Fruit fly (Drosophila melanogaster): ENCODE data around the gene CG11617.

DNA sequence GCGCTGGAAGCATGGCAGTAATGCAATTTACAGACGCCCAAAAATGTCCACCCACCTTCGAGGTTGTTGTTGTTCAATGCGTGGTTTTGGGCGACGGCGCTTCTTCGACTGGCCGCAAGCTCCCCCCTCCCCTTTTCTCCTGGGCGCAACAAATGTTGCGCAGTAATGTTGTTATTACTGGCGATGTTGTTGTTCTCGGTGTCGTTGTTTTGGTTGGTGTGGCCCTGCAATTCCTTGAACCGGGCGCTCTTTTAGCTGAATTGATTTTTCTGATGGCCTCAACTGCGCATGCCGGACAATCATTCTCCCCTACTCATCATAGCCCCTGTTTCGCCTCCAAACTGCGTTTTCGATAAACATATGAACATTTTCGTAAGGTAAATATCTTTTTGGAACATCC, 26.1 kb downstream of the CG11617 start:
- TF ChIP-seq psq (optimal IDR thresholded peaks at IDR 0.05) (no peak), h (optimal IDR thresholded peaks at IDR 0.05) (no peak), Myc (optimal IDR thresholded peaks at IDR 0.05) (no peak), Sin3A (optimal IDR thresholded peaks at IDR 0.05) (no peak), ttk (optimal IDR thresholded peaks at IDR 0.05) (no peak)
